Worm (Caenorhabditis elegans): ENCODE data around the gene EGAP5.1.

DNA sequence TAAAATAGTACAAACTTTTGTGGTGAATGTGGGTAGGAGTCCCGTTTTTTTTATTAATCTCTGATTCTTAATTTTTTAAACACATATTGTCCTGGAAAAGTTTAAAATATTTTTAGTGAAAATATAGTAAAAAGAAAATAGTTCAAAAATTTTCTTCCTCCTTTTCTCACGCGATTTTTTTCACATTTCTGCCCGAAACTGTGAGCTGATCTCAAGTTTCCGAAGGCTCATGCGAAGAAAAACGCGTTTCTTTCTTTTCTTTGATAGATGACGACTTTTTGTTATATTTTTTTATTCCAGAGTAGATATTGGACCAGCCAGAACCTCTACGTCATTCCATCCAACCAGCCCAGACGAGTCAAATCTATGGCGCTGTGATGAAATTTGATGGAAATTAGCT, 21.1 kb downstream of the EGAP5.1 start, which contains the start of gene T03G11.9:
- TF ChIP-seq pqm-1 (tag; optimal IDR thresholded peaks at IDR 0.05) (no peak), ama-1 (optimal IDR thresholded peaks at IDR 0.05) (no peak)
